Worm (Caenorhabditis elegans): ENCODE measurements around the gene mrp-8.

mrp-8 gene

ce11 chrIII:12303084-12303483 lies at the start of gene mrp-8:
Gene mrp-8, minus strand, starts transcription at chrIII:12303184.
- TF ChIP-seq W03F9.2 (tag; optimal IDR thresholded peaks at IDR 0.05) (no peak), dao-5 (tag; optimal IDR thresholded peaks at IDR 0.05) (no peak), him-1 (tag; optimal IDR thresholded peaks at IDR 0.05) (no peak)

DNA sequence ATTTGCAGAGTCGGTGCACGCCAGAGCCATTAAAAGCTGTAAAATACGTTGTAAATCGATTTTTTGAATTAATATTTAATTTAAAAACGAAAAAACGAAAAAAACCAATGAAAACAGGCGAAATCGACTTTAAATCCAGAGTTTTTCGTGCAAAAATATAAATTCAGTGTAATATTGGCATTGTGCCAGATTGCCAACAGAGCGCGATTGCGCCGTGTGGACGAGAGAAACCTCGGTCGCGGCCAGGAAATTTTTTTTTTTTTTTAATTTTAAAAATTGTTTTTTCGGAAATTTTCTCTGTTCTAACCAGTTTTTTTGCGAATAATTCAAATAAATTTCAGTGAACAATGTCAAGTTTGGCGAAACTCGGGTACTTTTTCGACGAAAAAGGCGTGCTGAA lies 48.3 kb upstream of the mrp-8 start, which contains the start of the genes pph-4.1 and Y75B8A.31:
Gene pph-4.1, minus strand, starts transcription at position 36 of the 400 bp plus-strand sequence.
Gene Y75B8A.31, plus strand, starts transcription at position 342 of the 400 bp plus-strand sequence.
- TF ChIP-seq dao-5 (tag; optimal IDR thresholded peaks at IDR 0.05) (no peak), W03F9.2 (tag; optimal IDR thresholded peaks at IDR 0.05) (peak; percentile 94), him-1 (tag; optimal IDR thresholded peaks at IDR 0.05) (peak; percentile 58)

ce11 chrIII:12349027-12349426 lies 46.0 kb upstream of the mrp-8 start:
- TF ChIP-seq him-1 (tag; optimal IDR thresholded peaks at IDR 0.05) (no peak), W03F9.2 (tag; optimal IDR thresholded peaks at IDR 0.05) (no peak), dao-5 (tag; optimal IDR thresholded peaks at IDR 0.05) (no peak)

DNA sequence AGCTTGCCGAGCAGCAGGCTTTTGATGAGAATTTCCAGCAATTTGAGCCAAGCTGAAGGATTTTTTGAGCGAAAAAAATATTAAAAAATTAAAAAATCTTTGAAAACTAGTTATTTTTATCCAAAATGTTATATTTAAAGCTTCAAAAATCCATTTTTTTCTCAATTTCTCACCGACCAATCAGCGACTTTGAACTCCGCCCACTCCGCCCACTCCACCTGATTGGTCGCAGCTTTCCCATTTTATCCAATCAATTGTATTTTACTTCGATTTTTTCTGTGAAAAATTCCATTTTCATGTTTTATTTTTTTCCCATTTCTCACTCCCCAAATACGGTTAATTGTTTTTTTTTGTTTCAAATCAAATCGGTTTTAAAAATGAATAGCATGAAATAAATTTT lies 42.0 kb upstream of the mrp-8 start:
- TF ChIP-seq him-1 (tag; optimal IDR thresholded peaks at IDR 0.05) = no peak
- TF ChIP-seq W03F9.2 (tag; optimal IDR thresholded peaks at IDR 0.05) = no peak
- TF ChIP-seq dao-5 (tag; optimal IDR thresholded peaks at IDR 0.05) = no peak

- TF ChIP-seq W03F9.2 (tag; optimal IDR thresholded peaks at IDR 0.05) (peak; percentile 1), dao-5 (tag; optimal IDR thresholded peaks at IDR 0.05) (no peak)
Observed at ce11 chrIII:12335400-12335994, 32.5 kb upstream of the mrp-8 start.

ce11 chrIII:12334268-12334667 lies 31.3 kb upstream of the mrp-8 start:
- no peak for TF ChIP-seq W03F9.2 (tag; optimal IDR thresholded peaks at IDR 0.05)
- TF ChIP-seq dao-5 (tag; optimal IDR thresholded peaks at IDR 0.05) = no peak
- TF ChIP-seq him-1 (tag; optimal IDR thresholded peaks at IDR 0.05) = no peak

DNA sequence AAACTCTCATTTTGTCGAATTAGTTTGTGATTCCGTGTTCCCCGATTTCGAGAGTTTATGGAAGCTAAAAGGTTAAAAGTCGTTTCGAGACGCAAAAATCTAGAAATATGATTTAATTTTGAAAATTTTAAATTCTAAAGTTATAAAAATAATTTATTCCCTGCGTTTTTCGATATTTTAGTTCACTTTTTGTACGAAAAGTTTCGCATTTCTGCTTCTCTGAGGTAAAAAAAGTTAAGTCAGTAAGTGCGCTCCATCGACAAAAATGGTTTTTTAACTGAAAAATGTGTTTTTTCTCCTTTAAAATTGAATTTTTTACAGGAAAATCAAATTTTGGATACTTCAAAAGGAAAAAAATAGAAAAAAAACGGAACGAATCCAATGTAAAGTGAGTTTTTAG lies 30.5 kb upstream of the mrp-8 start, which contains the start of gene zip-1:
Gene zip-1, plus strand, starts transcription at position 301 of the 400 bp plus-strand sequence.
- TF ChIP-seq him-1 (tag; optimal IDR thresholded peaks at IDR 0.05) = no peak
- TF ChIP-seq dao-5 (tag; optimal IDR thresholded peaks at IDR 0.05) = no peak
- no peak for TF ChIP-seq W03F9.2 (tag; optimal IDR thresholded peaks at IDR 0.05)

DNA sequence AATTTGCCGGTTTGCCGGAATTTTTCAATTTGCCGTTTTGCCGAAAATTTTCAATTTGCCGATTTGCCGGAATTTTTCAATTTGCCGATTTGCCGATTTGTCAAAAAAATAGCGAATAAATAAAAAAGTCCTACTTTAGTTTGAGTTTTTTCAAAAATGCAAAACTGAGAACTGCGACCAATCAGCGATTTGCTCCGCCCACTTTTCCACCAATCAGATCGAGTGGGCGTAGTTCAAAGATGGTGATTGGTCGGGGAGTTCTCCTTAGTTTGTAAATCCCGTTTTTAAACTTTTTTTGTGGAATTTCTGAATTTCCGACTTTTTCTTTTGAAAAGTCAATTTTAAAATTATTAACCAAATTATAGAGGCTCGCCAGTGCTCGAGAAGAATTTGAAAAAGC lies 28.3 kb upstream of the mrp-8 start:
- no peak for TF ChIP-seq dao-5 (tag; optimal IDR thresholded peaks at IDR 0.05)
- no peak for TF ChIP-seq W03F9.2 (tag; optimal IDR thresholded peaks at IDR 0.05)
- TF ChIP-seq him-1 (tag; optimal IDR thresholded peaks at IDR 0.05) = no peak

DNA sequence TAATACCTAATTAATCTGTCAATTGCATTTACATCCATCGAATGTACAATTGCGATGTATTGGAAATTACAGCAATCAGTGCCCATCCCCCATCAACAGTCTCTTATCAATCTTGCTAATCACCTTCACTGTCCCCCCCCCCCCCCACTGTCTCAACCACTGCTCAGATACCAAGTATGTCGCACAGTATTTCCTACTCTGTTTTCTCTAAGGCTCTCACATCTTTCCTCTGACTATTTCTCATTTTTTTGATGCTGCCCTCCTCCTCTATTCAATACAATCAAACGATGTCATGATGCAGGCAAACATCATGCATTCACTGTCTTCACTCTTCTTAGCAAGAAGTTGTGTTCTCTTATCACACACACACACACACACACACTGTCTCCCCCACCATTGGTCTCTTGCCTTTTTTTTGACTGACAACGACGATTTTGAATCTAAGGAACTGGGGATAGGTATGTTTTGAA lies 24.6 kb upstream of the mrp-8 start, which contains the start of the genes zip-12 and Y75B8A.63:
Gene zip-12, plus strand, starts transcription at position 387 of the 470 bp plus-strand sequence.
Gene Y75B8A.63, plus strand, starts transcription at position 420 of the 470 bp plus-strand sequence.
- no peak for TF ChIP-seq W03F9.2 (tag; optimal IDR thresholded peaks at IDR 0.05)
- TF ChIP-seq dao-5 (tag; optimal IDR thresholded peaks at IDR 0.05) = no peak
- TF ChIP-seq him-1 (tag; optimal IDR thresholded peaks at IDR 0.05) = no peak

DNA sequence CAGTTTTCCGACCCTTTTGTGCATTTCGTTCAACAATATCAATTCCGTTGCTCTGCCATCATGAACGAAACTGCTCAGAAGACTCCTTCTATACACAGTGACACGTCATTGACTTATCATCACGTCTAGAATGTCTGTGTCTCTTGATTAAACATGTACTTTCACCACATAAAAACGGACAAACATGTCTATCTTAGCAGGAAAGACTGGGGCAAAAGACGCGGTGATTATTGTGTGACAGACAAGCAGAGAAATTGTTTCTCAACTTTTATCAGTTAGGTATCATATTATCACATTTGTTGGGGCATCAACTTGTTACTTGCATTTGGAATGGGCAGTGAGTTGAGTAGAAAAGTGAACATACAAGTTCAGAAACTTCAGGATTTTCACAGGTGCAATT lies 22.3 kb upstream of the mrp-8 start:
- TF ChIP-seq W03F9.2 (tag; optimal IDR thresholded peaks at IDR 0.05) (no peak), him-1 (tag; optimal IDR thresholded peaks at IDR 0.05) (no peak), dao-5 (tag; optimal IDR thresholded peaks at IDR 0.05) (no peak)

DNA sequence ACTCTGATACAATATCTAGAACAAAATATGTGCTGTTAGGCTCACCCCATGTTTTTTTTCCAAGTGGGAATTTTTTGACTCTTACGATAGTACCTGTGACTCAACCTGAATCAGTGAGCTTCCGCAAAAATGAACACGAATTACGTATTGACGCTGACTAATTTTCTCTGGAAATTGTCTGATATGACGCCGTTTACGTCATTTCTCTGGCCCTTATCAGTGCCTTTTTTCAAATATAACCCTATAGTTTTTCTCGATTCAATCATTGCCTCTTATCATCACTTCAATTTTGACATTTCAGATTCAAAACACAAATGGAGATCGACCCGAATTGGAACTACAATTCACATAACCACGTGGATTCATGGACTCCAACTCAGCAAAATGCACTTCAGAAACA lies 15.8 kb upstream of the mrp-8 start, which contains the start of gene Y75B8A.28:
Gene Y75B8A.28, plus strand, starts transcription at position 296 of the 400 bp plus-strand sequence.
- TF ChIP-seq W03F9.2 (tag; optimal IDR thresholded peaks at IDR 0.05) (no peak), him-1 (tag; optimal IDR thresholded peaks at IDR 0.05) (no peak), dao-5 (tag; optimal IDR thresholded peaks at IDR 0.05) (no peak)

DNA sequence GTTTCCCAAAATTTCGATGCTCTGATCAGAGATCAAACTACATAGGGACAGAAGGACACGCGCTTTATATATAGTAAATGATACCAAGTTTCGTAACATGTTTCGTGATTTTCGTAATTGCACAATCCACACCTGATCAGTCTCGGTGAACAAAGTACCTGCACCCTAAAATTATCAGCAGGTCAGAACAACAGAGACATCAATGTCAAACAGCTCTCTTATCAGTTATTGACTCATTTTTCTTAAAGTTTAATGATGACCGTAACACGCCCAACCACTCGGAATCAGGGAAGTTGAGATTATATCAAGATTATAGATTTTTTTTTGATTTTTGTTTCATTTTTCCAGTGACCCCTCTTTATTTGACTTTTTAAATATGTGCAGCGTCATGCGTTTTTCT lies 14.5 kb upstream of the mrp-8 start:
- TF ChIP-seq him-1 (tag; optimal IDR thresholded peaks at IDR 0.05) = no peak
- TF ChIP-seq dao-5 (tag; optimal IDR thresholded peaks at IDR 0.05) = no peak

DNA sequence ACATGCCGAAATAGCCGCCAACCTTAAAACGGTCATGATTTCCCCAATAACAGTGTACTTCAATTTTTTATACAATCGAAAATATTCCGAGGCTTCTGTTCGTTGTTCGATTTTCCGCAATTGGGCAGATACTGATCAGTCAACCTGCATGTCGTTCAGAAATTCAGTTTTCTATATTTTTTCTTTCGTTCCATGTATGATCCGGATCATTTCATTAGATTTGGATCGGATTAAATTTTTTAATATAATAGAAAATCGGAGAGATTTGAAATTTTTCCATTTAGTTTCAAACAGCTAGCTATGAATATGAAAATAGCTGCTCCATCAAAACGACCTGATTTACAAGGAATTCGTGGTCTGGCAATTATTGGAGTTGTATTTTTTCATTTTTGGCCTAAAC lies 12.2 kb upstream of the mrp-8 start, which contains the start of gene Y75B8A.37:
Gene Y75B8A.37, plus strand, starts transcription at position 301 of the 400 bp plus-strand sequence.
- TF ChIP-seq dao-5 (tag; optimal IDR thresholded peaks at IDR 0.05) (no peak), him-1 (tag; optimal IDR thresholded peaks at IDR 0.05) (no peak), W03F9.2 (tag; optimal IDR thresholded peaks at IDR 0.05) (no peak)

DNA sequence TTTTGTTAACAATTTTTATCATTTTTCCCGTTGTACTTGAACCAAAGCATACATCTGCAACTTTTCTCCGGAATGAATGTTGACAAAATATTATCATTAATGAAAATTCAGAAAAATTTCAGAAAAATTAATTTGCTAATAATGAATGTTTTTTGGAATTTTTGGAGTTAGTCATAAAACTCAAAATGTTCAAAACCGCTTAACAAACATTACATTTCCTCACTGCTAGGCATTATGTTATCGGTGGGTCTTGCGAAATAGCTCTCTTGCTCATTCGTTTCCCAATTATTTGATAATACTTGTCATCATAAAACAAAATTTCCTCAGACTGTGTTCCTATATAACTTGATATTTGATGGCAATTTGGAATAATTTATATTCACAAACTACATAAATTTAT lies 9.9 kb upstream of the mrp-8 start, which contains the start of gene Y75B8A.39:
Gene Y75B8A.39, plus strand, starts transcription at position 301 of the 400 bp plus-strand sequence.
- TF ChIP-seq W03F9.2 (tag; optimal IDR thresholded peaks at IDR 0.05) = no peak
- TF ChIP-seq him-1 (tag; optimal IDR thresholded peaks at IDR 0.05) = no peak
- TF ChIP-seq dao-5 (tag; optimal IDR thresholded peaks at IDR 0.05) = no peak

All from whole organism, L4/young adult.